Fruit fly (Drosophila melanogaster) whole organism, embryonic: ENCODE results near the gene Capr.

ENCODE experiments used
- ATbp ChIP-seq: fragments of 200-800 bp; sonication (Bioruptor generic); optimal IDR thresholded peaks from 2 replicates; lab custom pipeline; 2017; ENCODE audit warnings: missing biosample characterization, mild to moderate bottlenecking, missing genetic modification characterization, missing genetic modification reagents
- B-H1 ChIP-seq: fragments of 200-800 bp; sonication (Bioruptor generic); IDR thresholded peaks from 3 replicates; pipeline ENCODE4 v1.3.6; 2022; ENCODE audit warnings: missing biosample characterization, missing genetic modification characterization
- C15 ChIP-seq: fragments of 200-800 bp; sonication (Bioruptor generic); IDR thresholded peaks from 3 replicates; pipeline ENCODE4 v1.3.6; 2022; ENCODE audit warnings: missing biosample characterization, missing genetic modification characterization
- CG10431 ChIP-seq: fragments of 200-800 bp; sonication (Bioruptor generic); optimal IDR thresholded peaks from 3 replicates; lab custom pipeline; 2018; ENCODE audit warnings: missing biosample characterization, mild to moderate bottlenecking, missing genetic modification characterization
- CG10979 ChIP-seq: fragments of 200-800 bp; sonication (Bioruptor generic); optimal IDR thresholded peaks from 2 replicates; lab custom pipeline; 2018; ENCODE audit warnings: missing biosample characterization, mild to moderate bottlenecking, missing genetic modification characterization, moderate library complexity
- CG11398 ChIP-seq: fragments of 200-800 bp; sonication (Bioruptor generic); optimal IDR thresholded peaks from 2 replicates; lab custom pipeline; 2016; ENCODE audit warnings: missing biosample characterization, missing genetic modification characterization
- CG11560 ChIP-seq: fragments of 200-800 bp; sonication (Bioruptor generic); IDR thresholded peaks from 3 replicates; pipeline ENCODE4 v1.3.6; 2022; ENCODE audit warnings: missing biosample characterization, missing genetic modification characterization
- CG16779 ChIP-seq: fragments of 200-800 bp; sonication (Bioruptor generic); IDR thresholded peaks from 2 replicates; pipeline ENCODE4 v1.3.6; 2022; ENCODE audit warnings: missing biosample characterization, missing genetic modification characterization
- CG17912 ChIP-seq: fragments of 200-800 bp; sonication (Bioruptor generic); optimal IDR thresholded peaks from 2 replicates; lab custom pipeline; 2018; ENCODE audit warnings: missing biosample characterization, mild to moderate bottlenecking, missing genetic modification characterization
- CG18262 ChIP-seq: fragments of 200-800 bp; optimal IDR thresholded peaks from 3 replicates; lab custom pipeline; 2019; ENCODE audit warnings: missing biosample characterization, mild to moderate bottlenecking, missing genetic modification characterization, moderate library complexity
- CG2678 ChIP-seq: fragments of 200-800 bp; sonication (Bioruptor generic); optimal IDR thresholded peaks from 3 replicates; lab custom pipeline; 2019; ENCODE audit warnings: missing biosample characterization, mild to moderate bottlenecking, missing genetic modification characterization, moderate library complexity
- CG2889 ChIP-seq: fragments of 200-800 bp; sonication (Bioruptor generic); IDR thresholded peaks from 3 replicates; pipeline ENCODE4 v1.3.6; 2022; ENCODE audit warnings: missing biosample characterization, missing genetic modification characterization
- CG34376 ChIP-seq: fragments of 200-800 bp; sonication (Bioruptor generic); optimal IDR thresholded peaks from 2 replicates; lab custom pipeline; 2018; ENCODE audit warnings: missing biosample characterization, mild to moderate bottlenecking, missing genetic modification characterization
- CG3847 ChIP-seq: fragments of 200-800 bp; sonication (Bioruptor generic); IDR thresholded peaks from 2 replicates; pipeline ENCODE4 v1.3.6; 2022; ENCODE audit warnings: missing biosample characterization, missing genetic modification characterization
- CG3995 ChIP-seq: fragments of 200-800 bp; sonication (Bioruptor generic); optimal IDR thresholded peaks from 3 replicates; lab custom pipeline; 2016; ENCODE audit warnings: missing biosample characterization, missing genetic modification characterization
- CG42726 ChIP-seq: fragments of 200-800 bp; sonication (Bioruptor generic); IDR thresholded peaks from 2 replicates; pipeline ENCODE4 v1.3.6; 2022; ENCODE audit warnings: missing biosample characterization, missing genetic modification characterization; ENCODE audit not compliant: partially characterized antibody
- CG4404 ChIP-seq: fragments of 200-800 bp; sonication (Bioruptor generic); IDR thresholded peaks from 2 replicates; pipeline ENCODE4 v1.3.6; 2022; ENCODE audit warnings: missing biosample characterization, missing genetic modification characterization
- CG7556 ChIP-seq: fragments of 200-800 bp; sonication (Bioruptor generic); optimal IDR thresholded peaks from 2 replicates; lab custom pipeline; 2017; ENCODE audit warnings: missing biosample characterization, mild to moderate bottlenecking, missing genetic modification characterization
- CG7987 ChIP-seq: fragments of 200-800 bp; sonication (Bioruptor generic); optimal IDR thresholded peaks from 2 replicates; lab custom pipeline; 2018; ENCODE audit warnings: missing biosample characterization, mild to moderate bottlenecking, missing genetic modification characterization, moderate library complexity
- CG8290 ChIP-seq, 3 experiments: fragments of 200-800 bp; sonication (Bioruptor generic); optimal IDR thresholded peaks; 2 replicates each; lab custom pipeline; 2016 to 2019; ENCODE audit warnings: missing biosample characterization in 3 of 3, missing genetic modification characterization in 3 of 3, mild to moderate bottlenecking in 2 of 3, moderate library complexity in 1 of 3
- CG8478 ChIP-seq: fragments of >200 bp; optimal IDR thresholded peaks from 2 replicates; lab custom pipeline; 2018
- CG9797 ChIP-seq: fragments of 200-800 bp; sonication (Bioruptor generic); optimal IDR thresholded peaks from 3 replicates; lab custom pipeline; 2018; ENCODE audit warnings: missing biosample characterization, mild to moderate bottlenecking, missing genetic modification characterization
- CrebB ChIP-seq: fragments of 200-800 bp; sonication (Bioruptor generic); optimal IDR thresholded peaks from 3 replicates; lab custom pipeline; 2018; ENCODE audit warnings: missing biosample characterization, mild to moderate bottlenecking, missing genetic modification characterization
- Dek ChIP-seq: fragments of 200-800 bp; sonication (Bioruptor generic); optimal IDR thresholded peaks from 3 replicates; lab custom pipeline; 2019; ENCODE audit warnings: missing biosample characterization, mild to moderate bottlenecking, missing genetic modification characterization, moderate library complexity
- Dip3 ChIP-seq: fragments of 200-800 bp; sonication (Bioruptor generic); optimal IDR thresholded peaks from 3 replicates; lab custom pipeline; 2016; ENCODE audit warnings: missing biosample characterization, missing genetic modification characterization
- Fer3 ChIP-seq: fragments of 200-800 bp; sonication (Bioruptor generic); optimal IDR thresholded peaks from 2 replicates; lab custom pipeline; 2018; ENCODE audit warnings: missing biosample characterization, mild to moderate bottlenecking, missing genetic modification characterization, moderate library complexity
- Hand ChIP-seq: fragments of 200-800 bp; sonication (Bioruptor generic); optimal IDR thresholded peaks from 2 replicates; lab custom pipeline; 2017; ENCODE audit warnings: mild to moderate bottlenecking, missing biosample characterization, missing genetic modification reagents, missing genetic modification characterization
- Hey ChIP-seq: fragments of 200-800 bp; sonication (Bioruptor generic); optimal IDR thresholded peaks from 3 replicates; lab custom pipeline; 2018; ENCODE audit warnings: missing biosample characterization, mild to moderate bottlenecking, missing genetic modification characterization
- Sry-δ ChIP-seq: fragments of 200-800 bp; sonication (Bioruptor generic); optimal IDR thresholded peaks from 2 replicates; lab custom pipeline; 2016; ENCODE audit warnings: missing biosample characterization, missing genetic modification characterization
- abd-A ChIP-seq: fragments of 200-800 bp; sonication (Bioruptor generic); optimal IDR thresholded peaks from 3 replicates; lab custom pipeline; 2019; ENCODE audit warnings: missing biosample characterization, mild to moderate bottlenecking, missing genetic modification characterization, moderate library complexity
- chn ChIP-seq: fragments of 200-800 bp; sonication (Bioruptor generic); optimal IDR thresholded peaks from 2 replicates; lab custom pipeline; 2016; ENCODE audit warnings: missing biosample characterization, missing genetic modification characterization
- corto ChIP-seq: fragments of 200-800 bp; sonication (Bioruptor generic); optimal IDR thresholded peaks from 2 replicates; lab custom pipeline; 2016; ENCODE audit warnings: missing biosample characterization, mild to moderate bottlenecking, missing genetic modification characterization, moderate library complexity
- cwo ChIP-seq: fragments of 200-800 bp; sonication (Bioruptor generic); optimal IDR thresholded peaks from 3 replicates; lab custom pipeline; 2017; ENCODE audit warnings: missing biosample characterization, missing genetic modification characterization, mild to moderate bottlenecking, moderate library complexity, missing genetic modification reagents
- dati ChIP-seq: fragments of 200-800 bp; sonication (Bioruptor generic); IDR thresholded peaks from 2 replicates; pipeline ENCODE4 v1.3.6; 2022; ENCODE audit warnings: missing biosample characterization, missing genetic modification characterization
- en ChIP-seq: fragments of 200-800 bp; sonication (Bioruptor generic); optimal IDR thresholded peaks from 2 replicates; lab custom pipeline; 2016; ENCODE audit warnings: missing biosample characterization, missing genetic modification characterization
- gcm2 ChIP-seq: fragments of 200-800 bp; sonication (Bioruptor generic); optimal IDR thresholded peaks from 2 replicates; lab custom pipeline; 2016; ENCODE audit warnings: missing biosample characterization, missing genetic modification characterization
- inv ChIP-seq: fragments of 200-800 bp; sonication (Bioruptor generic); IDR thresholded peaks from 2 replicates; pipeline ENCODE4 v1.3.6; 2022; ENCODE audit warnings: missing biosample characterization, missing genetic modification characterization; ENCODE audit not compliant: partially characterized antibody
- klu ChIP-seq: fragments of 200-800 bp; sonication (Bioruptor generic); IDR thresholded peaks from 2 replicates; pipeline ENCODE4 v1.3.6; 2022; ENCODE audit warnings: missing biosample characterization, missing genetic modification characterization
- lab ChIP-seq: fragments of 200-800 bp; sonication (Bioruptor generic); optimal IDR thresholded peaks from 3 replicates; lab custom pipeline; 2017; ENCODE audit warnings: missing biosample characterization, missing genetic modification characterization, mild to moderate bottlenecking, moderate library complexity, missing genetic modification reagents
- nerfin-1 ChIP-seq: fragments of 200-800 bp; sonication (Bioruptor generic); optimal IDR thresholded peaks from 3 replicates; lab custom pipeline; 2019; ENCODE audit warnings: missing biosample characterization, mild to moderate bottlenecking, missing genetic modification characterization, moderate library complexity
- pzg ChIP-seq: fragments of 200-800 bp; sonication (Bioruptor generic); optimal IDR thresholded peaks from 3 replicates; lab custom pipeline; 2018; ENCODE audit warnings: missing biosample characterization, mild to moderate bottlenecking, missing genetic modification characterization, moderate library complexity
- salm ChIP-seq: fragments of 200-800 bp; sonication (Bioruptor generic); optimal IDR thresholded peaks from 2 replicates; lab custom pipeline; 2018; ENCODE audit warnings: missing biosample characterization, mild to moderate bottlenecking, missing genetic modification characterization
- sc ChIP-seq, 3 experiments: fragments of >200 bp in 2 of 3; fragments of 200-800 bp in 1 of 3; sonication (Bioruptor generic) in 1 of 3; optimal IDR thresholded peaks; 2 replicates in 2 of 3; 3 replicates in 1 of 3; lab custom pipeline; 2017; ENCODE audit warnings: mild to moderate bottlenecking in 1 of 3, missing biosample characterization in 1 of 3, missing genetic modification characterization in 1 of 3, missing genetic modification reagents in 1 of 3
- sens ChIP-seq: fragments of 200-800 bp; sonication (Bioruptor generic); peaks from one replicate; lab custom pipeline; 2016; ENCODE audit warnings: missing biosample characterization, missing genetic modification characterization
- trh ChIP-seq: fragments of 200-800 bp; sonication (Bioruptor generic); optimal IDR thresholded peaks from 2 replicates; lab custom pipeline; 2016; ENCODE audit warnings: missing biosample characterization, missing genetic modification characterization
- tx ChIP-seq: fragments of 200-800 bp; sonication (Bioruptor generic); optimal IDR thresholded peaks from 2 replicates; lab custom pipeline; 2016; ENCODE audit warnings: missing biosample characterization, missing genetic modification characterization
- unpg ChIP-seq: fragments of 200-800 bp; sonication (Bioruptor generic); optimal IDR thresholded peaks from 3 replicates; lab custom pipeline; 2018; ENCODE audit warnings: missing biosample characterization, mild to moderate bottlenecking, missing genetic modification characterization, moderate library complexity
- vfl ChIP-seq: fragments of 200-800 bp; sonication (Bioruptor generic); optimal IDR thresholded peaks from 2 replicates; lab custom pipeline; 2016; ENCODE audit warnings: missing biosample characterization, missing genetic modification characterization
- vvl ChIP-seq: fragments of 200-800 bp; sonication (Bioruptor generic); IDR thresholded peaks from 2 replicates; pipeline ENCODE4 v1.3.6; 2022; ENCODE audit warnings: missing biosample characterization, missing genetic modification characterization
- zfh1 ChIP-seq: fragments of 200-800 bp; sonication (Bioruptor generic); IDR thresholded peaks from 3 replicates; pipeline ENCODE4 v1.3.6; 2022; ENCODE audit warnings: missing biosample characterization, missing genetic modification characterization

Gene Capr

dm6 chr3L:18675363-18675866 is 2.3 kb upstream of the Capr start, which contains the start of the genes GNBP2 and GNBP1 (continued):
- TF ChIP-seq CG3995 (GFP tag; lab: Kevin White, UChicago) (no peak), abd-A (tag; lab: Kevin White, UChicago) (no peak), CG17912 (GFP tag; lab: Kevin White, UChicago) (no peak), Sry-δ (no peak), Fer3 (peak; percentile 75), gcm2 (no peak), CG11560 (no peak), CG10979 (tag; lab: Kevin White, UChicago) (peak; percentile 59), pzg (GFP tag; lab: Kevin White, UChicago) (no peak), vvl (peak; percentile 84), dati (GFP tag; lab: Robert Waterston, UW) (no peak), trh (GFP tag; lab: Kevin White, UChicago) (no peak), Hand (no peak), Dip3 (GFP tag; lab: Kevin White, UChicago) (no peak), chn (GFP tag; lab: Kevin White, UChicago) (no peak), Dek (tag; lab: Kevin White, UChicago) (peak; percentile 66), cwo (GFP tag; lab: Kevin White, UChicago) (peak; percentile 70), zfh1 (GFP tag; lab: Robert Waterston, UW) (no peak), salm (peak; percentile 48), unpg (GFP tag; lab: Kevin White, UChicago) (peak; percentile 73), vfl (GFP tag; lab: Kevin White, UChicago) (no peak), B-H1 (peak; percentile 32; the same call in 2 of the 3 replicates), CG16779 (no peak), CG9797 (no peak), klu (GFP tag; lab: Robert Waterston, UW) (no peak; the same call in 1 of the 2 replicates), Hey (tag; lab: Kevin White, UChicago) (no peak), sens (GFP tag; lab: Kevin White, UChicago) (peak; percentile 84), CG10431 (GFP tag; lab: Kevin White, UChicago) (no peak), CG7987 (GFP tag; lab: Kevin White, UChicago) (no peak), corto (GFP tag; lab: Kevin White, UChicago) (peak; percentile 13), CG3847 (GFP tag; lab: Robert Waterston, UW) (peak; percentile 56), C15 (GFP tag; lab: Robert Waterston, UW) (peak; percentile 66; the same call in 2 of the 3 replicates), inv (GFP tag; lab: Robert Waterston, UW) (no peak), CG8478 (lab: Kevin White, UChicago) (no peak), CrebB (tag; lab: Kevin White, UChicago) (no peak), tx (no peak), CG34376 (peak; percentile 82), lab (GFP tag; lab: Kevin White, UChicago) (peak; percentile 79), CG11398 (GFP tag; lab: Kevin White, UChicago) (no peak), CG4404 (GFP tag; lab: Robert Waterston, UW) (no peak), nerfin-1 (tag; lab: Kevin White, UChicago) (peak; percentile 1), CG7556 (GFP tag; lab: Kevin White, UChicago) (peak; percentile 73), CG18262 (tag; lab: Kevin White, UChicago) (peak; percentile 68), CG2678 (tag; lab: Kevin White, UChicago) (peak; percentile 87), en (GFP tag; lab: Kevin White, UChicago) (no peak), ATbp (GFP tag; lab: Kevin White, UChicago) (peak; percentile 46), sc (optimal IDR thresholded peaks at IDR 0.05; lab: Kevin White, UChicago) (no peak), sc (GFP tag; optimal IDR thresholded peaks at IDR 0.05; lab: Kevin White, UChicago) (no peak), CG8290 (GFP tag; optimal IDR thresholded peaks at IDR 0.05; lab: Kevin White, UChicago) (no peak), CG8290 (tag; optimal IDR thresholded peaks at IDR 0.05; lab: Kevin White, UChicago) (no peak), CG42726 (no peak), CG2889 (no peak)
